Worm (Caenorhabditis elegans): ENCODE data around the gene T11F9.21.

DNA sequence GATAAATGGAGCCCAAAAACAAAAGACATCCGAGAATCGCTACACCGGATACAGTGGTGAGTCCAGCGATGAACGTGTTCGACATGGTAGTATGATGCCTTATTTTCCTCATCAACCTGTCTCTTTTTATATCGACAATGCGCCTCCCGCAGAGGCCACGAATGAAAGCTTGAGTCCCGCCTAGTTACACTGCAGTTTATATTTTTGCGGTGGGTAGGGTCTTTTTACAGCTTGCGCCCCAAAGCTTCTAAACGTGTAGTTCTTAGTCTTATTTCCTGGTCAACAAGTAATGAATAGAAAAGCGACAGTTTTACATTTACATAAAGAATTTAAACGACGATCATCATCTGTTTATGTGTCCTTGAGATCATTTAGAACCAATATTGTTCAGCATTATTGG, 42.3 kb upstream of the T11F9.21 start, which contains the start of gene col-156:
- TF ChIP-seq him-1 (tag; optimal IDR thresholded peaks at IDR 0.05): no peak
- no peak for TF ChIP-seq W03F9.2 (tag; optimal IDR thresholded peaks at IDR 0.05)
- TF ChIP-seq dao-5 (tag; optimal IDR thresholded peaks at IDR 0.05): no peak
